Worm (Caenorhabditis elegans) whole organism, young adult: ENCODE measurements around the gene nhr-182.

Experiments used
- B0336.3 ChIP-seq: fragments of 200-800 bp; sonication (Bioruptor generic); IDR thresholded peaks from 2 replicates; pipeline ENCODE4 v1.3.6; 2022; ENCODE audit warnings: missing genetic modification characterization, missing compliant biosample characterization
- C06A6.2 ChIP-seq: fragments of 200-800 bp; sonication (Bioruptor generic); conservative IDR thresholded peaks from 2 replicates; pipeline ENCODE4 v1.3.6; 2022; ENCODE audit warnings: missing genetic modification characterization, missing compliant biosample characterization
- D2030.7 ChIP-seq: fragments of 200-800 bp; sonication (Bioruptor generic); IDR thresholded peaks from 2 replicates; pipeline ENCODE4 v1.3.6; 2022; ENCODE audit warnings: missing genetic modification reagents, missing genetic modification characterization, missing compliant biosample characterization
- F37B4.10 ChIP-seq: fragments of 200-800 bp; sonication (Bioruptor generic); IDR thresholded peaks from 2 replicates; pipeline ENCODE4 v1.3.6; 2022; ENCODE audit warnings: missing genetic modification characterization, missing compliant biosample characterization
- F55B11.4 ChIP-seq: sonication (generic microtip); optimal IDR thresholded peaks from 2 replicates; lab custom pipeline; 2016; ENCODE audit warnings: missing compliant biosample characterization, missing genetic modification characterization, borderline replicate concordance; ENCODE audit not compliant: insufficient read depth
- ZK185.1 ChIP-seq: sonication (generic microtip); optimal IDR thresholded peaks from 2 replicates; lab custom pipeline; 2016; ENCODE audit warnings: mild to moderate bottlenecking, missing genetic modification characterization, missing compliant biosample characterization; ENCODE audit not compliant: poor library complexity, severe bottlenecking
- aptf-3 ChIP-seq: fragments of 200-800 bp; sonication (Bioruptor generic); IDR thresholded peaks from 2 replicates; pipeline ENCODE4 v1.3.6; 2022; ENCODE audit warnings: missing genetic modification characterization, missing compliant biosample characterization
- cebp-1 ChIP-seq, 2 experiments: fragments of 200-800 bp in 1 of 2; sonication (Bioruptor generic) in 1 of 2; sonication (generic microtip) in 1 of 2; IDR thresholded peaks in 1 of 2; optimal IDR thresholded peaks in 1 of 2; 2 replicates each; pipeline versions ENCODE4 v1.3.6 to Lab custom; 2017 to 2022; ENCODE audit warnings: missing compliant biosample characterization in 2 of 2, missing genetic modification characterization in 2 of 2, mild to moderate bottlenecking in 1 of 2, missing genetic modification reagents in 1 of 2, moderate library complexity in 1 of 2
- ceh-40 ChIP-seq: fragments of 200-800 bp; sonication (Bioruptor generic); IDR thresholded peaks from 2 replicates; pipeline ENCODE4 v1.3.6; 2022; ENCODE audit warnings: missing genetic modification characterization, missing compliant biosample characterization
- ceh-58 ChIP-seq: fragments of 200-800 bp; sonication (Bioruptor generic); IDR thresholded peaks from 2 replicates; pipeline ENCODE4 v1.3.6; 2022; ENCODE audit warnings: missing genetic modification characterization, missing compliant biosample characterization
- ceh-91 ChIP-seq: fragments of 200-800 bp; sonication (Bioruptor generic); IDR thresholded peaks from 2 replicates; pipeline ENCODE4 v1.3.6; 2022; ENCODE audit warnings: missing genetic modification reagents, missing genetic modification characterization, missing compliant biosample characterization
- die-1 ChIP-seq: sonication (generic microtip); optimal IDR thresholded peaks from 2 replicates; lab custom pipeline; 2016; ENCODE audit warnings: missing genotype, mild to moderate bottlenecking, missing genetic modification characterization, missing compliant biosample characterization
- dpff-1 ChIP-seq: sonication (generic microtip); optimal IDR thresholded peaks from 2 replicates; lab custom pipeline; 2017; ENCODE audit warnings: mild to moderate bottlenecking, missing genetic modification characterization, missing compliant biosample characterization
- dpl-1 ChIP-seq: fragments of 150-350 bp; optimal IDR thresholded peaks from 2 replicates; lab custom pipeline; 2014; ENCODE audit warnings: missing biosample characterization, missing genetic modification reagents, missing genetic modification characterization
- egl-44 ChIP-seq: fragments of 200-800 bp; sonication (Bioruptor generic); IDR thresholded peaks from 2 replicates; pipeline ENCODE4 v1.3.6; 2022; ENCODE audit warnings: missing genetic modification reagents, missing genetic modification characterization, missing compliant biosample characterization
- ekl-4 ChIP-seq: fragments of 200-800 bp; sonication (Bioruptor generic); IDR thresholded peaks from 2 replicates; pipeline ENCODE4 v1.3.6; 2022; ENCODE audit warnings: missing genetic modification reagents, missing genetic modification characterization, missing compliant biosample characterization
- fkh-3 ChIP-seq: sonication (generic microtip); optimal IDR thresholded peaks from 2 replicates; lab custom pipeline; 2016; ENCODE audit warnings: mild to moderate bottlenecking, missing genetic modification characterization, missing compliant biosample characterization
- gei-17 ChIP-seq: fragments of 200-800 bp; sonication (Bioruptor generic); optimal IDR thresholded peaks from 2 replicates; lab custom pipeline; 2018; ENCODE audit warnings: mild to moderate bottlenecking, missing genetic modification characterization, missing compliant biosample characterization
- hmg-1.2 ChIP-seq: fragments of 200-800 bp; sonication (Bioruptor generic); IDR thresholded peaks from 2 replicates; pipeline ENCODE4 v1.3.6; 2022; ENCODE audit warnings: missing genetic modification reagents, missing genetic modification characterization, missing compliant biosample characterization
- hrde-1 ChIP-seq: sonication (generic microtip); optimal IDR thresholded peaks from 2 replicates; lab custom pipeline; 2016; ENCODE audit warnings: missing genetic modification characterization, mild to moderate bottlenecking, missing compliant biosample characterization, moderate library complexity, missing genotype, missing genetic modification reagents, borderline replicate concordance
- lag-1 ChIP-seq: fragments of 200-800 bp; sonication (Bioruptor generic); IDR thresholded peaks from 2 replicates; pipeline ENCODE4 v1.3.6; 2022; ENCODE audit warnings: missing genetic modification reagents, missing genetic modification characterization, missing compliant biosample characterization
- let-526 ChIP-seq: fragments of 200-800 bp; sonication (Bioruptor generic); IDR thresholded peaks from 2 replicates; pipeline ENCODE4 v1.3.6; 2022; ENCODE audit warnings: missing genetic modification reagents, missing genetic modification characterization, missing compliant biosample characterization
- lin-40 ChIP-seq: sonication (generic microtip); optimal IDR thresholded peaks from 2 replicates; lab custom pipeline; 2016; ENCODE audit warnings: missing genetic modification characterization, mild to moderate bottlenecking, missing compliant biosample characterization, missing genotype, missing genetic modification reagents
- lir-1 ChIP-seq: fragments of 200-800 bp; sonication (Bioruptor generic); conservative IDR thresholded peaks from 2 replicates; pipeline ENCODE4 v1.3.6; 2022; ENCODE audit warnings: missing genetic modification reagents, missing genetic modification characterization, missing compliant biosample characterization
- madf-10 ChIP-seq: sonication (generic microtip); optimal IDR thresholded peaks from 2 replicates; lab custom pipeline; 2016; ENCODE audit warnings: mild to moderate bottlenecking, missing genetic modification characterization, missing compliant biosample characterization
- nhr-120 ChIP-seq: fragments of 200-800 bp; sonication (Bioruptor generic); IDR thresholded peaks from 2 replicates; pipeline ENCODE4 v1.3.6; 2022; ENCODE audit warnings: missing genetic modification characterization, missing compliant biosample characterization
- nhr-80 ChIP-seq: sonication (generic microtip); optimal IDR thresholded peaks from 2 replicates; lab custom pipeline; 2016; ENCODE audit warnings: missing genetic modification characterization, missing compliant biosample characterization
- pbrm-1 ChIP-seq: fragments of 200-800 bp; sonication (Bioruptor generic); IDR thresholded peaks from 2 replicates; pipeline ENCODE4 v1.3.6; 2022; ENCODE audit warnings: missing genetic modification reagents, missing genetic modification characterization, missing compliant biosample characterization
- pha-4 ChIP-seq: fragments of 150-350 bp; sonication (generic microtip); optimal IDR thresholded peaks from 2 replicates; lab custom pipeline; 2014; ENCODE audit warnings: missing biosample characterization, missing genetic modification reagents, missing genetic modification characterization
- rpc-1 ChIP-seq, 2 experiments: fragments of 150-350 bp in 1 of 2; sonication (generic microtip) in 1 of 2; optimal IDR thresholded peaks; 2 replicates each; lab custom pipeline; 2014 to 2018; ENCODE audit warnings: missing biosample characterization in 1 of 2, missing genetic modification characterization in 1 of 2, missing genetic modification reagents in 1 of 2, missing genotype in 1 of 2
- sea-2 ChIP-seq: fragments of 200-800 bp; sonication (Bioruptor generic); IDR thresholded peaks from 2 replicates; pipeline ENCODE4 v1.3.6; 2022; ENCODE audit warnings: missing genetic modification characterization, missing compliant biosample characterization
- snpc-3.4 ChIP-seq: sonication (generic microtip); optimal IDR thresholded peaks from 2 replicates; lab custom pipeline; 2017; ENCODE audit warnings: missing genetic modification characterization, mild to moderate bottlenecking, missing compliant biosample characterization, antibody characterized with exemption, moderate library complexity, missing genotype, missing genetic modification reagents
- sptf-2 ChIP-seq: fragments of 200-800 bp; sonication (Bioruptor generic); optimal IDR thresholded peaks from 2 replicates; lab custom pipeline; 2018; ENCODE audit warnings: mild to moderate bottlenecking, missing genetic modification characterization, missing compliant biosample characterization
- tlf-1 ChIP-seq: fragments of 200-800 bp; sonication (Bioruptor generic); optimal IDR thresholded peaks from 2 replicates; lab custom pipeline; 2018; ENCODE audit warnings: mild to moderate bottlenecking, missing genetic modification characterization, missing compliant biosample characterization
- xnd-1 ChIP-seq: sonication (generic microtip); optimal IDR thresholded peaks from 2 replicates; lab custom pipeline; 2016; ENCODE audit warnings: missing genotype, missing genetic modification reagents, missing genetic modification characterization, missing compliant biosample characterization
- ztf-18 ChIP-seq: sonication (generic microtip); optimal IDR thresholded peaks from 2 replicates; lab custom pipeline; 2016; ENCODE audit warnings: missing genotype, mild to moderate bottlenecking, missing genetic modification characterization, missing compliant biosample characterization
- ztf-26 ChIP-seq: sonication (generic microtip); optimal IDR thresholded peaks from 2 replicates; lab custom pipeline; 2017; ENCODE audit warnings: missing genetic modification characterization, missing compliant biosample characterization
- ztf-6 ChIP-seq: fragments of 200-800 bp; sonication (Bioruptor generic); IDR thresholded peaks from 2 replicates; pipeline ENCODE4 v1.3.6; 2022; ENCODE audit warnings: missing genetic modification reagents, missing genetic modification characterization, missing compliant biosample characterization

Gene nhr-182

ce11 chrV:2306383-2306782 lies 46.7 kb upstream of the nhr-182 start:
- no peak for TF ChIP-seq ztf-26
- TF ChIP-seq ceh-91 (GFP tag; lab: Robert Waterston, UW) = no peak
- TF ChIP-seq ZK185.1 = no peak
- TF ChIP-seq aptf-3 = no peak
- TF ChIP-seq B0336.3 (GFP tag; lab: Robert Waterston, UW) = no peak
- no peak for TF ChIP-seq egl-44 (GFP tag; lab: Robert Waterston, UW)
- no peak for TF ChIP-seq ceh-40 (GFP tag; lab: Robert Waterston, UW)

- no peak for TF ChIP-seq sptf-2
- TF ChIP-seq F37B4.10 = no peak
- no peak for TF ChIP-seq snpc-3.4
- TF ChIP-seq, all 124 proteins: peak for 0
Observed at ce11 chrV:2303775-2304174, 44.0 kb upstream of the nhr-182 start, which contains the start of gene irld-15. Gene irld-15 (minus strand): TSS chrV:2303875.

- no peak for TF ChIP-seq ztf-18 (tag; lab: Kevin White, UChicago)
- no peak for TF ChIP-seq pha-4 (tag; lab: Kevin White, UChicago)
- no peak for TF ChIP-seq hrde-1 (tag; lab: Kevin White, UChicago)
- no peak for TF ChIP-seq hmg-1.2 (GFP tag; lab: Robert Waterston, UW)
- no peak for TF ChIP-seq pbrm-1
- TF ChIP-seq C06A6.2 (GFP tag; lab: Robert Waterston, UW) = no peak
Observed at ce11 chrV:2300905-2301304, 41.2 kb upstream of the nhr-182 start, which contains the start of gene Y19D10B.8. Gene Y19D10B.8 (minus strand): TSS chrV:2301005.

ce11 chrV:2294577-2294976 lies 34.9 kb upstream of the nhr-182 start, which contains the start of gene nhr-226:
Gene nhr-226 (plus strand): TSS chrV:2294877.
- no peak for TF ChIP-seq pha-4 (tag; lab: Kevin White, UChicago)
- TF ChIP-seq nhr-80 (tag; lab: Kevin White, UChicago) = peak; percentile 43

ce11 chrV:2292240-2292639 lies 32.5 kb upstream of the nhr-182 start, which contains the start of gene nhr-115:
Gene nhr-115 (plus strand): TSS chrV:2292540.
- TF ChIP-seq C06A6.2 (GFP tag; lab: Robert Waterston, UW) (no peak), madf-10 (no peak), D2030.7 (no peak), lin-40 (no peak), nhr-80 (tag; lab: Kevin White, UChicago) (peak; percentile 29)
- TF ChIP-seq, all 124 proteins: peak for 1

- TF ChIP-seq ekl-4 (GFP tag; lab: Robert Waterston, UW) (no peak), sptf-2 (no peak), ceh-58 (GFP tag; lab: Robert Waterston, UW) (no peak), D2030.7 (no peak), sea-2 (GFP tag; lab: Robert Waterston, UW) (no peak), lin-40 (no peak), lir-1 (GFP tag; lab: Robert Waterston, UW) (no peak), dpl-1 (no peak), let-526 (GFP tag; lab: Robert Waterston, UW) (no peak)
- TF ChIP-seq, all 124 proteins: peak for 0
Observed at ce11 chrV:2290329-2290728, 30.6 kb upstream of the nhr-182 start, which contains the start of gene nhr-225. Gene nhr-225 (minus strand): TSS chrV:2290474.

- TF ChIP-seq cebp-1 (GFP tag; IDR thresholded peaks at IDR 0.05; lab: Robert Waterston, UW) (no peak), cebp-1 (tag; optimal IDR thresholded peaks at IDR 0.05; lab: Kevin White, UChicago) (no peak), die-1 (tag; lab: Kevin White, UChicago) (no peak), fkh-3 (tag; lab: Kevin White, UChicago) (no peak), tlf-1 (no peak), dpff-1 (tag; lab: Kevin White, UChicago) (no peak), B0336.3 (GFP tag; lab: Robert Waterston, UW) (no peak), F55B11.4 (tag; lab: Kevin White, UChicago) (no peak), ztf-6 (GFP tag; lab: Robert Waterston, UW) (no peak), pbrm-1 (no peak), let-526 (GFP tag; lab: Robert Waterston, UW) (no peak), xnd-1 (no peak), nhr-120 (GFP tag; lab: Robert Waterston, UW) (no peak), rpc-1 (optimal IDR thresholded peaks at IDR 0.05; lab: Kevin White, UChicago) (no peak), rpc-1 (tag; optimal IDR thresholded peaks at IDR 0.05; lab: Kevin White, UChicago) (no peak), gei-17 (GFP tag; lab: Kevin White, UChicago) (no peak), sea-2 (GFP tag; lab: Robert Waterston, UW) (no peak), lag-1 (GFP tag; lab: Robert Waterston, UW) (no peak)
Observed at ce11 chrV:2285107-2285506, 25.4 kb upstream of the nhr-182 start, which contains the start of gene nhr-227. Gene nhr-227 (plus strand): TSS chrV:2285432.
